Fruit fly (Drosophila melanogaster) whole organism, embryonic: ENCODE measurements around the gene Fas2.

Experiments
- Ada2b ChIP-seq: fragments of 200-800 bp; sonication (Bioruptor generic); IDR thresholded peaks from 2 replicates; pipeline ENCODE4 v1.3.6; 2022; ENCODE audit warnings: missing biosample characterization, missing genetic modification characterization
- B-H2 ChIP-seq: fragments of 200-800 bp; sonication (Bioruptor generic); optimal IDR thresholded peaks from 2 replicates; lab custom pipeline; 2018; ENCODE audit warnings: missing biosample characterization, mild to moderate bottlenecking, missing genetic modification characterization
- BEAF-32 ChIP-seq: fragments of 200-800 bp; sonication (Bioruptor generic); optimal IDR thresholded peaks from 3 replicates; lab custom pipeline; 2017; ENCODE audit warnings: missing biosample characterization, missing genetic modification characterization, mild to moderate bottlenecking, moderate library complexity, missing genetic modification reagents
- BtbVII ChIP-seq: fragments of 200-800 bp; sonication (Bioruptor generic); optimal IDR thresholded peaks from 3 replicates; lab custom pipeline; 2017; ENCODE audit warnings: missing biosample characterization, mild to moderate bottlenecking, missing genetic modification characterization
- CG10147 ChIP-seq: fragments of 200-800 bp; sonication (Bioruptor generic); optimal IDR thresholded peaks from 2 replicates; lab custom pipeline; 2019; ENCODE audit warnings: missing biosample characterization, mild to moderate bottlenecking, missing genetic modification characterization, moderate library complexity
- CG10431 ChIP-seq: fragments of 200-800 bp; sonication (Bioruptor generic); optimal IDR thresholded peaks from 3 replicates; lab custom pipeline; 2018; ENCODE audit warnings: missing biosample characterization, mild to moderate bottlenecking, missing genetic modification characterization
- CG12071 ChIP-seq: fragments of 200-800 bp; sonication (Bioruptor generic); optimal IDR thresholded peaks from 3 replicates; lab custom pipeline; 2018; ENCODE audit warnings: missing biosample characterization, mild to moderate bottlenecking, missing genetic modification characterization
- CG13624 ChIP-seq: fragments of 200-800 bp; sonication (Bioruptor generic); optimal IDR thresholded peaks from 2 replicates; lab custom pipeline; 2016; ENCODE audit warnings: missing biosample characterization, missing genetic modification characterization
- CG13775 ChIP-seq: fragments of 200-800 bp; sonication (Bioruptor generic); optimal IDR thresholded peaks from 3 replicates; lab custom pipeline; 2017; ENCODE audit warnings: missing biosample characterization, mild to moderate bottlenecking, missing genetic modification characterization
- CG15073 ChIP-seq: fragments of 200-800 bp; sonication (Bioruptor generic); optimal IDR thresholded peaks from 2 replicates; lab custom pipeline; 2016; ENCODE audit warnings: missing biosample characterization, missing genetic modification characterization
- CG15601 ChIP-seq: fragments of 200-800 bp; sonication (Bioruptor generic); optimal IDR thresholded peaks from 3 replicates; lab custom pipeline; 2019; ENCODE audit warnings: missing biosample characterization, mild to moderate bottlenecking, missing genetic modification characterization, moderate library complexity
- CG18599 ChIP-seq: fragments of 200-800 bp; sonication (Bioruptor generic); optimal IDR thresholded peaks from 3 replicates; lab custom pipeline; 2017; ENCODE audit warnings: missing biosample characterization, missing genetic modification characterization, mild to moderate bottlenecking, moderate library complexity, missing genetic modification reagents
- CG18619 ChIP-seq: fragments of 200-800 bp; sonication (Bioruptor generic); optimal IDR thresholded peaks from 3 replicates; lab custom pipeline; 2017; ENCODE audit warnings: missing biosample characterization, mild to moderate bottlenecking, missing genetic modification characterization
- CG2129 ChIP-seq: fragments of 200-800 bp; sonication (Bioruptor generic); IDR thresholded peaks from 2 replicates; pipeline ENCODE4 v1.3.6; 2022; ENCODE audit warnings: missing biosample characterization, missing genetic modification characterization; ENCODE audit not compliant: partially characterized antibody
- CG2712 ChIP-seq: fragments of 200-800 bp; optimal IDR thresholded peaks from 3 replicates; lab custom pipeline; 2019; ENCODE audit warnings: missing biosample characterization, mild to moderate bottlenecking, missing genetic modification characterization, moderate library complexity
- CG30020 ChIP-seq: fragments of 200-800 bp; optimal IDR thresholded peaks from 2 replicates; lab custom pipeline; 2019; ENCODE audit warnings: missing biosample characterization, mild to moderate bottlenecking, missing genetic modification characterization, moderate library complexity
- CG3995 ChIP-seq: fragments of 200-800 bp; sonication (Bioruptor generic); optimal IDR thresholded peaks from 3 replicates; lab custom pipeline; 2016; ENCODE audit warnings: missing biosample characterization, missing genetic modification characterization
- CG5245 ChIP-seq: fragments of 200-800 bp; sonication (Bioruptor generic); optimal IDR thresholded peaks from 3 replicates; lab custom pipeline; 2016; ENCODE audit warnings: missing biosample characterization, missing genetic modification characterization
- CG6683 ChIP-seq: fragments of 200-800 bp; sonication (Bioruptor generic); optimal IDR thresholded peaks from 2 replicates; lab custom pipeline; 2017; ENCODE audit warnings: missing biosample characterization, mild to moderate bottlenecking, missing genetic modification characterization, missing genetic modification reagents
- CG6854 ChIP-seq: fragments of 200-800 bp; sonication (Bioruptor generic); optimal IDR thresholded peaks from 3 replicates; lab custom pipeline; 2017; ENCODE audit warnings: missing biosample characterization, mild to moderate bottlenecking, missing genetic modification characterization
- CG8290 ChIP-seq, 3 experiments: fragments of 200-800 bp; sonication (Bioruptor generic); optimal IDR thresholded peaks; 2 replicates each; lab custom pipeline; 2016 to 2019; ENCODE audit warnings: missing biosample characterization in 3 of 3, missing genetic modification characterization in 3 of 3, mild to moderate bottlenecking in 2 of 3, moderate library complexity in 1 of 3
- CG9215 ChIP-seq: fragments of 200-800 bp; sonication (Bioruptor generic); IDR thresholded peaks from 2 replicates; pipeline ENCODE4 v1.3.6; 2022; ENCODE audit warnings: missing biosample characterization, missing genetic modification characterization
- CG9727 ChIP-seq: fragments of 200-800 bp; sonication (Bioruptor generic); optimal IDR thresholded peaks from 3 replicates; lab custom pipeline; 2017; ENCODE audit warnings: missing biosample characterization, mild to moderate bottlenecking, missing genetic modification characterization
- Dp ChIP-seq: fragments of 200-800 bp; sonication (Bioruptor generic); optimal IDR thresholded peaks from 2 replicates; lab custom pipeline; 2018; ENCODE audit warnings: missing biosample characterization, mild to moderate bottlenecking, missing genetic modification characterization, moderate library complexity
- Dref ChIP-seq: fragments of 200-800 bp; sonication (Bioruptor generic); IDR thresholded peaks from 2 replicates; pipeline ENCODE4 v1.3.6; 2022; ENCODE audit warnings: missing biosample characterization, missing genetic modification characterization
- H2.0 ChIP-seq: fragments of 200-800 bp; sonication (Bioruptor generic); IDR thresholded peaks from 2 replicates; pipeline ENCODE4 v1.3.6; 2022; ENCODE audit warnings: missing biosample characterization, missing genetic modification characterization
- Hey ChIP-seq: fragments of 200-800 bp; sonication (Bioruptor generic); optimal IDR thresholded peaks from 3 replicates; lab custom pipeline; 2018; ENCODE audit warnings: missing biosample characterization, mild to moderate bottlenecking, missing genetic modification characterization
- Hmx ChIP-seq: fragments of 200-800 bp; sonication (Bioruptor generic); optimal IDR thresholded peaks from 2 replicates; lab custom pipeline; 2016; ENCODE audit warnings: missing biosample characterization, missing genetic modification characterization
- Lim3 ChIP-seq: fragments of 200-800 bp; sonication (Bioruptor generic); IDR thresholded peaks from 2 replicates; pipeline ENCODE4 v1.3.6; 2022; ENCODE audit warnings: missing biosample characterization, missing genetic modification characterization
- MTF-1 ChIP-seq: fragments of 200-800 bp; sonication (Bioruptor generic); optimal IDR thresholded peaks from 2 replicates; lab custom pipeline; 2018; ENCODE audit warnings: missing biosample characterization, mild to moderate bottlenecking, missing genetic modification characterization, borderline replicate concordance
- Xbp1 ChIP-seq: fragments of 200-800 bp; sonication (Bioruptor generic); optimal IDR thresholded peaks from 3 replicates; lab custom pipeline; 2016; ENCODE audit warnings: missing biosample characterization, mild to moderate bottlenecking, missing genetic modification characterization
- amos ChIP-seq: fragments of 200-800 bp; sonication (Bioruptor generic); IDR thresholded peaks from 2 replicates; pipeline ENCODE4 v1.3.6; 2022; ENCODE audit warnings: missing biosample characterization, missing genetic modification characterization; ENCODE audit not compliant: partially characterized antibody
- eve ChIP-seq, 2 experiments: fragments of >200 bp; optimal IDR thresholded peaks; 2 replicates each; lab custom pipeline; 2017; ENCODE audit warnings: missing biosample characterization in 2 of 2, missing genetic modification characterization in 2 of 2
- gce ChIP-seq: fragments of 200-800 bp; sonication (Bioruptor generic); IDR thresholded peaks from 3 replicates; pipeline ENCODE4 v1.3.6; 2022; ENCODE audit warnings: missing biosample characterization, missing genetic modification characterization
- ind ChIP-seq: fragments of 200-800 bp; sonication (Bioruptor generic); optimal IDR thresholded peaks from 3 replicates; lab custom pipeline; 2016; ENCODE audit warnings: missing biosample characterization, missing genetic modification characterization
- jigr1 ChIP-seq: fragments of 200-800 bp; sonication (Bioruptor generic); IDR thresholded peaks from 3 replicates; pipeline ENCODE4 v1.3.6; 2022; ENCODE audit warnings: missing biosample characterization, missing genetic modification characterization
- jing ChIP-seq: fragments of 200-800 bp; sonication (Bioruptor generic); optimal IDR thresholded peaks from 2 replicates; lab custom pipeline; 2018; ENCODE audit warnings: missing biosample characterization, mild to moderate bottlenecking, missing genetic modification characterization
- lola ChIP-seq, 3 experiments: fragments of >200 bp in 2 of 3; fragments of 200-800 bp in 1 of 3; sonication (Bioruptor generic) in 1 of 3; optimal IDR thresholded peaks; 2 replicates each; lab custom pipeline; 2017 to 2019; ENCODE audit warnings: missing biosample characterization in 3 of 3, missing genetic modification characterization in 3 of 3, mild to moderate bottlenecking in 1 of 3, moderate library complexity in 1 of 3
- luna ChIP-seq: fragments of 200-800 bp; sonication (Bioruptor generic); optimal IDR thresholded peaks from 2 replicates; lab custom pipeline; 2016; ENCODE audit warnings: missing biosample characterization, missing genetic modification characterization
- odd ChIP-seq: fragments of 200-800 bp; sonication (Bioruptor generic); optimal IDR thresholded peaks from 2 replicates; lab custom pipeline; 2017; ENCODE audit warnings: missing biosample characterization, mild to moderate bottlenecking, missing genetic modification characterization
- pfk ChIP-seq: fragments of 200-800 bp; sonication (Bioruptor generic); optimal IDR thresholded peaks from 2 replicates; lab custom pipeline; 2018; ENCODE audit warnings: missing biosample characterization, mild to moderate bottlenecking, missing genetic modification characterization, moderate library complexity
- pnt ChIP-seq: fragments of 200-800 bp; sonication (Bioruptor generic); optimal IDR thresholded peaks from 3 replicates; lab custom pipeline; 2016; ENCODE audit warnings: missing biosample characterization, missing genetic modification characterization
- trh ChIP-seq: fragments of 200-800 bp; sonication (Bioruptor generic); optimal IDR thresholded peaks from 2 replicates; lab custom pipeline; 2016; ENCODE audit warnings: missing biosample characterization, missing genetic modification characterization
- ttk ChIP-seq: fragments of 200-800 bp; sonication (Bioruptor generic); IDR thresholded peaks from 2 replicates; pipeline ENCODE4 v2.1.2; 2022; ENCODE audit warnings: missing biosample characterization, missing genetic modification characterization
- twi ChIP-seq: fragments of 200-800 bp; optimal IDR thresholded peaks from 2 replicates; lab custom pipeline; 2019; ENCODE audit warnings: missing biosample characterization, mild to moderate bottlenecking, missing genetic modification characterization, moderate library complexity
- usp ChIP-seq: fragments of >200 bp; optimal IDR thresholded peaks from 2 replicates; lab custom pipeline; 2017; ENCODE audit warnings: missing biosample characterization, missing genetic modification characterization
- vfl ChIP-seq: fragments of 200-800 bp; sonication (Bioruptor generic); optimal IDR thresholded peaks from 2 replicates; lab custom pipeline; 2016; ENCODE audit warnings: missing biosample characterization, missing genetic modification characterization
- vnd ChIP-seq: fragments of 200-800 bp; sonication (Bioruptor generic); IDR thresholded peaks from 3 replicates; pipeline ENCODE4 v1.3.6; 2022; ENCODE audit warnings: missing biosample characterization, missing genetic modification characterization; ENCODE audit not compliant: partially characterized antibody
- vvl ChIP-seq: fragments of 200-800 bp; sonication (Bioruptor generic); IDR thresholded peaks from 2 replicates; pipeline ENCODE4 v1.3.6; 2022; ENCODE audit warnings: missing biosample characterization, missing genetic modification characterization

The Fas2 gene

dm6 chrX:4172143-4172771 lies 33.6 kb downstream of the Fas2 start (continued):
- TF ChIP-seq lola (GFP tag; optimal IDR thresholded peaks at IDR 0.05; lab: Kevin White, UChicago) (no peak), CG6683 (GFP tag; lab: Kevin White, UChicago) (no peak), CG2129 (GFP tag; lab: Robert Waterston, UW) (no peak), CG9727 (GFP tag; lab: Kevin White, UChicago) (no peak), pnt (GFP tag; lab: Kevin White, UChicago) (no peak), Lim3 (no peak), usp (no peak), CG13624 (GFP tag; lab: Kevin White, UChicago) (no peak), H2.0 (GFP tag; lab: Robert Waterston, UW) (peak; percentile 50), CG15601 (tag; lab: Kevin White, UChicago) (peak; percentile 56), jing (GFP tag; lab: Kevin White, UChicago) (no peak), BtbVII (GFP tag; lab: Kevin White, UChicago) (no peak), gce (GFP tag; lab: Robert Waterston, UW) (no peak), jigr1 (GFP tag; lab: Robert Waterston, UW) (no peak), CG6854 (no peak), trh (GFP tag; lab: Kevin White, UChicago) (no peak), CG10147 (GFP tag; lab: Kevin White, UChicago) (no peak), CG30020 (tag; lab: Kevin White, UChicago) (no peak), Ada2b (GFP tag; lab: Robert Waterston, UW) (peak; percentile 34; the same call in 1 of the 2 replicates), CG2712 (tag; lab: Kevin White, UChicago) (peak; percentile 20), MTF-1 (GFP tag; lab: Kevin White, UChicago) (no peak), CG5245 (GFP tag; lab: Kevin White, UChicago) (no peak), CG18619 (GFP tag; lab: Kevin White, UChicago) (no peak), pfk (GFP tag; lab: Kevin White, UChicago) (no peak), CG13775 (GFP tag; lab: Kevin White, UChicago) (no peak), CG15073 (GFP tag; lab: Kevin White, UChicago) (no peak), CG9215 (no peak), Hmx (GFP tag; lab: Kevin White, UChicago) (no peak), amos (GFP tag; lab: Robert Waterston, UW) (no peak), CG3995 (GFP tag; lab: Kevin White, UChicago) (no peak), CG18599 (GFP tag; lab: Kevin White, UChicago) (no peak), Xbp1 (GFP tag; lab: Kevin White, UChicago) (peak; percentile 19), Dref (GFP tag; lab: Robert Waterston, UW) (no peak), CG12071 (GFP tag; lab: Kevin White, UChicago) (no peak), ttk (GFP tag; lab: Robert Waterston, UW) (no peak), Hey (tag; lab: Kevin White, UChicago) (no peak), BEAF-32 (GFP tag; lab: Kevin White, UChicago) (no peak), twi (tag; lab: Kevin White, UChicago) (no peak), ind (GFP tag; lab: Kevin White, UChicago) (peak; percentile 34), eve (GFP tag; optimal IDR thresholded peaks at IDR 0.05; lab: Kevin White, UChicago) (no peak), vfl (GFP tag; lab: Kevin White, UChicago) (no peak), CG10431 (GFP tag; lab: Kevin White, UChicago) (no peak), odd (GFP tag; lab: Kevin White, UChicago) (no peak), B-H2 (no peak), luna (GFP tag; lab: Kevin White, UChicago) (no peak), CG8290 (GFP tag; optimal IDR thresholded peaks at IDR 0.05; lab: Kevin White, UChicago) (no peak), CG8290 (tag; optimal IDR thresholded peaks at IDR 0.05; lab: Kevin White, UChicago) (peak in 1 of 2 experiments; percentile 47), vnd (GFP tag; lab: Robert Waterston, UW) (no peak), Dp (GFP tag; lab: Kevin White, UChicago) (no peak), vvl (peak; percentile 51)
